Fruit fly (Drosophila melanogaster): ENCODE results near the gene Act79B.

Act79B gene

dm6 chr3L:21979789-21980188 is 5.2 kb upstream of the Act79B start:
- TF ChIP-seq CG7045 (GFP tag; optimal IDR thresholded peaks at IDR 0.05) (no peak), ovo (GFP tag; optimal IDR thresholded peaks at IDR 0.05) (no peak), CG33017 (tag; optimal IDR thresholded peaks at IDR 0.05) (no peak), Mnt (GFP tag; optimal IDR thresholded peaks at IDR 0.05) (no peak), CG12768 (GFP tag; optimal IDR thresholded peaks at IDR 0.05) (no peak), CG11617 (GFP tag; optimal IDR thresholded peaks at IDR 0.05) (no peak), Crg-1 (GFP tag; optimal IDR thresholded peaks at IDR 0.05) (no peak), toe (GFP tag; optimal IDR thresholded peaks at IDR 0.05) (no peak), tj (GFP tag; optimal IDR thresholded peaks at IDR 0.05) (no peak), CG5204 (GFP tag; optimal IDR thresholded peaks at IDR 0.05) (no peak), bab1 (GFP tag; optimal IDR thresholded peaks at IDR 0.05) (no peak), cic (GFP tag; optimal IDR thresholded peaks at IDR 0.05) (no peak), pad (GFP tag; optimal IDR thresholded peaks at IDR 0.05) (no peak), cnc (optimal IDR thresholded peaks at IDR 0.05) (no peak), Clk (GFP tag; optimal IDR thresholded peaks at IDR 0.05) (no peak), CG14711 (tag; optimal IDR thresholded peaks at IDR 0.05) (no peak)

dm6 chr3L:21994000-21994399 is 9.0 kb downstream of the Act79B start:
- TF ChIP-seq bab1 (GFP tag; optimal IDR thresholded peaks at IDR 0.05), result no peak
- TF ChIP-seq Mnt (GFP tag; optimal IDR thresholded peaks at IDR 0.05), result no peak
- no peak for TF ChIP-seq pad (GFP tag; optimal IDR thresholded peaks at IDR 0.05)
- TF ChIP-seq kay (GFP tag; ENCODE audit: borderline replicate concordance), result no peak
- no peak for TF ChIP-seq CG5204 (GFP tag; optimal IDR thresholded peaks at IDR 0.05)
- no peak for TF ChIP-seq CG11617 (GFP tag; optimal IDR thresholded peaks at IDR 0.05)
- TF ChIP-seq CG1620 (GFP tag; optimal IDR thresholded peaks at IDR 0.05), result no peak
- no peak for TF ChIP-seq toe (GFP tag; optimal IDR thresholded peaks at IDR 0.05)
- TF ChIP-seq ovo (GFP tag; optimal IDR thresholded peaks at IDR 0.05), result no peak
- no peak for TF ChIP-seq CG33017 (tag; optimal IDR thresholded peaks at IDR 0.05)

- TF ChIP-seq Crg-1 (GFP tag; optimal IDR thresholded peaks at IDR 0.05), result no peak
- no peak for TF ChIP-seq ovo (GFP tag; optimal IDR thresholded peaks at IDR 0.05)
- no peak for TF ChIP-seq CG1620 (GFP tag; optimal IDR thresholded peaks at IDR 0.05)
- TF ChIP-seq CG14711 (tag; optimal IDR thresholded peaks at IDR 0.05), result no peak
- TF ChIP-seq CG12768 (GFP tag; optimal IDR thresholded peaks at IDR 0.05), result no peak
- TF ChIP-seq pad (GFP tag; optimal IDR thresholded peaks at IDR 0.05), result no peak
- no peak for TF ChIP-seq CG5204 (GFP tag; optimal IDR thresholded peaks at IDR 0.05)
- no peak for TF ChIP-seq CG33017 (tag; optimal IDR thresholded peaks at IDR 0.05)
These were observed 21.1 kb downstream of the Act79B start for dm6 chr3L:22006107-22006506.

- no peak for TF ChIP-seq CG33017 (tag; optimal IDR thresholded peaks at IDR 0.05)
- no peak for TF ChIP-seq toe (GFP tag; optimal IDR thresholded peaks at IDR 0.05)
- no peak for TF ChIP-seq CG1620 (GFP tag; optimal IDR thresholded peaks at IDR 0.05)
- TF ChIP-seq CG11617 (GFP tag; optimal IDR thresholded peaks at IDR 0.05), result no peak
- TF ChIP-seq CG5204 (GFP tag; optimal IDR thresholded peaks at IDR 0.05), result no peak
- TF ChIP-seq Crg-1 (GFP tag; optimal IDR thresholded peaks at IDR 0.05), result no peak
- TF ChIP-seq cnc (optimal IDR thresholded peaks at IDR 0.05), result no peak
These were observed 43.2 kb downstream of the Act79B start, which contains the start of gene CG7140 for dm6 chr3L:22028225-22028624. TSS of gene CG7140 (minus strand) at chr3L:22028325.

dm6 chr3L:22029670-22030069 is 44.7 kb downstream of the Act79B start, which contains the start of gene CG43392:
TSS of gene CG43392 (minus strand) at chr3L:22029770.
- TF ChIP-seq CG5204 (GFP tag; optimal IDR thresholded peaks at IDR 0.05), result no peak
- TF ChIP-seq kay (GFP tag; ENCODE audit: borderline replicate concordance), result no peak
- no peak for TF ChIP-seq ovo (GFP tag; optimal IDR thresholded peaks at IDR 0.05)
- no peak for TF ChIP-seq tj (GFP tag; optimal IDR thresholded peaks at IDR 0.05)
- TF ChIP-seq CG7101 (tag; optimal IDR thresholded peaks at IDR 0.05), result no peak
- no peak for TF ChIP-seq Mnt (GFP tag; optimal IDR thresholded peaks at IDR 0.05)

dm6 chr3L:22034717-22035116 is 49.7 kb downstream of the Act79B start, which contains the start of gene Oct-TyrR:
TSS of gene Oct-TyrR (plus strand) at chr3L:22035003.
- TF ChIP-seq ovo (GFP tag; optimal IDR thresholded peaks at IDR 0.05), result no peak
- no peak for TF ChIP-seq CG7045 (GFP tag; optimal IDR thresholded peaks at IDR 0.05)
- TF ChIP-seq Clk (GFP tag; optimal IDR thresholded peaks at IDR 0.05), result no peak
- no peak for TF ChIP-seq Crg-1 (GFP tag; optimal IDR thresholded peaks at IDR 0.05)
- no peak for TF ChIP-seq CG33017 (tag; optimal IDR thresholded peaks at IDR 0.05)
- no peak for TF ChIP-seq toe (GFP tag; optimal IDR thresholded peaks at IDR 0.05)
- no peak for TF ChIP-seq kay (GFP tag; ENCODE audit: borderline replicate concordance)

All from whole organism, adult.